Fruit fly (Drosophila melanogaster) whole organism, embryonic: ENCODE measurements around the gene Ir93a.

Experiments
- Asciz ChIP-seq: fragments of 200-800 bp; sonication (Bioruptor generic); optimal IDR thresholded peaks from 2 replicates; lab custom pipeline; 2017; ENCODE audit warnings: missing biosample characterization, mild to moderate bottlenecking, missing genetic modification characterization, missing genetic modification reagents
- CG10321 ChIP-seq: fragments of 200-800 bp; sonication (Bioruptor generic); IDR thresholded peaks from 2 replicates; pipeline ENCODE4 v1.3.6; 2022; ENCODE audit warnings: missing biosample characterization, missing genetic modification characterization
- CG11695 ChIP-seq: fragments of 200-800 bp; sonication (Bioruptor generic); IDR thresholded peaks from 3 replicates; pipeline ENCODE4 v1.3.6; 2022; ENCODE audit warnings: missing biosample characterization, missing genetic modification characterization
- CG12219 ChIP-seq: fragments of 200-800 bp; sonication (Bioruptor generic); optimal IDR thresholded peaks from 3 replicates; lab custom pipeline; 2018; ENCODE audit warnings: missing biosample characterization, mild to moderate bottlenecking, missing genetic modification characterization
- CG4282 ChIP-seq: fragments of 200-800 bp; sonication (Bioruptor generic); optimal IDR thresholded peaks from 2 replicates; lab custom pipeline; 2016; ENCODE audit warnings: missing biosample characterization, missing genetic modification characterization
- CG4360 ChIP-seq: fragments of 200-800 bp; sonication (Bioruptor generic); IDR thresholded peaks from 2 replicates; pipeline ENCODE4 v1.3.6; 2022; ENCODE audit warnings: missing biosample characterization, missing genetic modification characterization
- CG8765 ChIP-seq: fragments of 200-800 bp; sonication (Bioruptor generic); IDR thresholded peaks from 2 replicates; pipeline ENCODE4 v1.3.6; 2022; ENCODE audit warnings: missing biosample characterization, missing genetic modification characterization
- CG9437 ChIP-seq: fragments of 200-800 bp; sonication (Bioruptor generic); optimal IDR thresholded peaks from 2 replicates; lab custom pipeline; 2018; ENCODE audit warnings: missing biosample characterization, mild to moderate bottlenecking, missing genetic modification characterization
- Camta ChIP-seq: fragments of 200-800 bp; sonication (Bioruptor generic); optimal IDR thresholded peaks from 2 replicates; lab custom pipeline; 2016; ENCODE audit warnings: missing biosample characterization, missing genetic modification characterization
- abd-A ChIP-seq: fragments of 200-800 bp; sonication (Bioruptor generic); optimal IDR thresholded peaks from 3 replicates; lab custom pipeline; 2019; ENCODE audit warnings: missing biosample characterization, mild to moderate bottlenecking, missing genetic modification characterization, moderate library complexity
- ems ChIP-seq: fragments of 200-800 bp; sonication (Bioruptor generic); optimal IDR thresholded peaks from 3 replicates; lab custom pipeline; 2016; ENCODE audit warnings: missing biosample characterization, missing genetic modification characterization
- tin ChIP-seq: fragments of 200-800 bp; sonication (Bioruptor generic); optimal IDR thresholded peaks from 3 replicates; lab custom pipeline; 2016; ENCODE audit warnings: missing biosample characterization, missing genetic modification characterization
- trem ChIP-seq: fragments of 200-800 bp; optimal IDR thresholded peaks from 3 replicates; lab custom pipeline; 2019; ENCODE audit warnings: missing biosample characterization, mild to moderate bottlenecking, missing genetic modification characterization, moderate library complexity
- tx ChIP-seq: fragments of 200-800 bp; sonication (Bioruptor generic); optimal IDR thresholded peaks from 2 replicates; lab custom pipeline; 2016; ENCODE audit warnings: missing biosample characterization, missing genetic modification characterization

dm6 chr3R:20859845-20860244, at the start of gene Ir93a:
- no peak for TF ChIP-seq CG4282 (GFP tag; lab: Kevin White, UChicago)
- no peak for TF ChIP-seq ems
- TF ChIP-seq CG12219 = no peak
- TF ChIP-seq CG10321 (GFP tag; lab: Robert Waterston, UW) = no peak
- TF ChIP-seq CG9437 (GFP tag; lab: Kevin White, UChicago) = no peak
- no peak for TF ChIP-seq CG11695 (GFP tag; lab: Robert Waterston, UW)
- no peak for TF ChIP-seq trem (tag; lab: Kevin White, UChicago)
- TF ChIP-seq Camta (GFP tag; lab: Kevin White, UChicago) = no peak
- no peak for TF ChIP-seq Asciz (GFP tag; lab: Kevin White, UChicago)
- TF ChIP-seq abd-A = no peak
- no peak for TF ChIP-seq tin (GFP tag; lab: Kevin White, UChicago)
- TF ChIP-seq CG4360 (GFP tag; lab: Robert Waterston, UW) = no peak
- no peak for TF ChIP-seq tx (GFP tag; lab: Kevin White, UChicago)
- TF ChIP-seq CG8765 (GFP tag; lab: Robert Waterston, UW) = no peak
